Worm (Caenorhabditis elegans) whole organism, L1 larva: Measurements from ENCODE around the gene sre-50.

ENCODE experiments used
- C04F5.9 ChIP-seq: sonication (generic microtip); optimal IDR thresholded peaks from 2 replicates; lab custom pipeline; 2016; ENCODE audit warnings: missing genetic modification characterization, missing compliant biosample characterization
- C34B4.2 ChIP-seq: sonication (generic microtip); optimal IDR thresholded peaks from 2 replicates; lab custom pipeline; 2017; ENCODE audit warnings: mild to moderate bottlenecking, missing genetic modification characterization, missing compliant biosample characterization
- F16B12.6 ChIP-seq: fragments of 150-350 bp; optimal IDR thresholded peaks from 2 replicates; lab custom pipeline; 2014; ENCODE audit warnings: missing biosample characterization, missing genetic modification characterization
- aha-1 ChIP-seq: fragments of 150-350 bp; optimal IDR thresholded peaks from 2 replicates; lab custom pipeline; 2014; ENCODE audit warnings: missing biosample characterization, missing genetic modification characterization
- blmp-1 ChIP-seq: fragments of 150-350 bp; optimal IDR thresholded peaks from 2 replicates; lab custom pipeline; 2014; ENCODE audit warnings: missing biosample characterization, missing genetic modification characterization
- ceh-8 ChIP-seq: fragments of 200-800 bp; sonication (Bioruptor generic); optimal IDR thresholded peaks from 2 replicates; lab custom pipeline; 2018; ENCODE audit warnings: mild to moderate bottlenecking, missing genetic modification characterization, moderate library complexity, missing compliant biosample characterization
- ceh-82 ChIP-seq, 3 experiments: fragments of 150-350 bp in 1 of 3; sonication (generic microtip) in 2 of 3; optimal IDR thresholded peaks; 2 replicates each; lab custom pipeline; 2014 to 2017; ENCODE audit warnings: missing biosample characterization in 3 of 3, missing genetic modification characterization in 3 of 3
- ceh-88 ChIP-seq: fragments of 200-800 bp; sonication (Bioruptor generic); IDR thresholded peaks from 2 replicates; pipeline ENCODE4 v1.3.6; 2022; ENCODE audit warnings: missing genetic modification characterization, missing compliant biosample characterization
- ceh-90 ChIP-seq: sonication (generic microtip); optimal IDR thresholded peaks from 2 replicates; lab custom pipeline; 2016; ENCODE audit warnings: missing genetic modification characterization, missing compliant biosample characterization
- efl-1 ChIP-seq, 4 experiments: fragments of 150-350 bp; optimal IDR thresholded peaks in 3 of 4; peaks in 1 of 4; 1 replicate in 1 of 4; 2 replicates in 3 of 4; lab custom pipeline; 2014; ENCODE audit warnings: missing biosample characterization in 2 of 4, missing genetic modification characterization in 2 of 4, missing genetic modification reagents in 2 of 4
- efl-3 ChIP-seq: fragments of 200-800 bp; sonication (Bioruptor generic); optimal IDR thresholded peaks from 2 replicates; lab custom pipeline; 2018; ENCODE audit warnings: mild to moderate bottlenecking, missing genetic modification characterization, missing compliant biosample characterization
- egl-27 ChIP-seq, 2 experiments: fragments of 150-350 bp in 1 of 2; sonication (generic microtip); optimal IDR thresholded peaks; 3 replicates each; lab custom pipeline; 2017 to 2018; ENCODE audit warnings: missing biosample characterization in 2 of 2, missing genetic modification characterization in 2 of 2, missing genetic modification reagents in 2 of 2
- elt-2 ChIP-seq: sonication (generic microtip); optimal IDR thresholded peaks from 2 replicates; lab custom pipeline; 2016; ENCODE audit warnings: missing genetic modification characterization, mild to moderate bottlenecking, inconsistent platforms, missing compliant biosample characterization, missing genetic modification reagents
- elt-3 ChIP-seq, 6 experiments: fragments of 150-350 bp in 1 of 6; sonication (generic microtip); optimal IDR thresholded peaks; 2 replicates each; lab custom pipeline; 2017 to 2018; ENCODE audit warnings: missing biosample characterization in 6 of 6, missing genetic modification characterization in 6 of 6, inconsistent platforms in 1 of 6
- fkh-10 ChIP-seq: sonication (generic microtip); optimal IDR thresholded peaks from 2 replicates; lab custom pipeline; 2017; ENCODE audit warnings: missing biosample characterization, missing genetic modification reagents, missing genetic modification characterization
- fkh-4 ChIP-seq: sonication (generic microtip); optimal IDR thresholded peaks from 2 replicates; lab custom pipeline; 2016; ENCODE audit warnings: missing compliant biosample characterization, missing genetic modification characterization, borderline replicate concordance
- fkh-8 ChIP-seq: sonication (generic microtip); optimal IDR thresholded peaks from 2 replicates; lab custom pipeline; 2016; ENCODE audit warnings: mild to moderate bottlenecking, missing genetic modification characterization, missing compliant biosample characterization
- fos-1 ChIP-seq: fragments of 150-350 bp; optimal IDR thresholded peaks from 2 replicates; lab custom pipeline; 2014; ENCODE audit warnings: missing biosample characterization, missing genetic modification characterization
- grh-1 ChIP-seq: fragments of 200-800 bp; sonication (Bioruptor generic); IDR thresholded peaks from 2 replicates; pipeline ENCODE4 v1.3.6; 2022; ENCODE audit warnings: missing genetic modification reagents, missing genetic modification characterization, missing compliant biosample characterization
- hpl-2 ChIP-seq: fragments of 150-350 bp; optimal IDR thresholded peaks from 2 replicates; lab custom pipeline; 2014; ENCODE audit warnings: missing biosample characterization, missing genetic modification reagents, missing genetic modification characterization
- lin-14 ChIP-seq: fragments of 200-800 bp; sonication (Bioruptor generic); optimal IDR thresholded peaks from 2 replicates; lab custom pipeline; 2018; ENCODE audit warnings: mild to moderate bottlenecking, missing genetic modification characterization, moderate library complexity, missing compliant biosample characterization
- lin-35 ChIP-seq, 2 experiments: fragments of 150-350 bp; optimal IDR thresholded peaks; 2 replicates each; lab custom pipeline; 2014; ENCODE audit warnings: missing biosample characterization in 2 of 2, missing genetic modification characterization in 2 of 2, missing genetic modification reagents in 2 of 2
- lsy-2 ChIP-seq, 2 experiments: fragments of 150-350 bp; optimal IDR thresholded peaks; 2 replicates each; lab custom pipeline; 2014; ENCODE audit warnings: missing biosample characterization in 2 of 2, missing genetic modification characterization in 2 of 2
- mab-9 ChIP-seq: fragments of 200-800 bp; sonication (Bioruptor generic); IDR thresholded peaks from 2 replicates; pipeline ENCODE4 v1.3.6; 2022; ENCODE audit warnings: missing genetic modification reagents, missing genetic modification characterization, missing compliant biosample characterization
- mef-2 ChIP-seq: fragments of 150-350 bp; optimal IDR thresholded peaks from 2 replicates; lab custom pipeline; 2014; ENCODE audit warnings: missing biosample characterization, missing genetic modification characterization
- mep-1 ChIP-seq: fragments of 150-350 bp; optimal IDR thresholded peaks from 2 replicates; lab custom pipeline; 2014; ENCODE audit warnings: missing biosample characterization, missing genetic modification characterization
- nhr-19 ChIP-seq: fragments of 200-800 bp; sonication (Bioruptor generic); conservative IDR thresholded peaks from 2 replicates; pipeline ENCODE4 v1.3.6; 2022; ENCODE audit warnings: missing genetic modification characterization, missing compliant biosample characterization
- nhr-20 ChIP-seq: sonication (generic microtip); optimal IDR thresholded peaks from 2 replicates; lab custom pipeline; 2016; ENCODE audit warnings: mild to moderate bottlenecking, missing genetic modification characterization, missing compliant biosample characterization
- nhr-28 ChIP-seq: fragments of 150-350 bp; optimal IDR thresholded peaks from 2 replicates; lab custom pipeline; 2014; ENCODE audit warnings: missing biosample characterization, missing genetic modification characterization
- nhr-71 ChIP-seq: sonication (generic microtip); optimal IDR thresholded peaks from 2 replicates; lab custom pipeline; 2016; ENCODE audit warnings: mild to moderate bottlenecking, missing genetic modification characterization, moderate library complexity, missing compliant biosample characterization
- nhr-77 ChIP-seq: fragments of 150-350 bp; optimal IDR thresholded peaks from 2 replicates; lab custom pipeline; 2014; ENCODE audit warnings: missing biosample characterization, missing genetic modification characterization
- nhr-85 ChIP-seq: sonication (generic microtip); peaks from one replicate; lab custom pipeline; 2016; ENCODE audit warnings: missing genetic modification characterization, inconsistent platforms, missing compliant biosample characterization
- pag-3 ChIP-seq: sonication (generic microtip); optimal IDR thresholded peaks from 2 replicates; lab custom pipeline; 2017; ENCODE audit warnings: missing genetic modification characterization, mild to moderate bottlenecking, missing compliant biosample characterization, antibody characterized with exemption, borderline replicate concordance; ENCODE audit not compliant: insufficient read depth
- pax-3 ChIP-seq: fragments of 200-800 bp; sonication (Bioruptor generic); optimal IDR thresholded peaks from 2 replicates; lab custom pipeline; 2018; ENCODE audit warnings: mild to moderate bottlenecking, missing genetic modification characterization, moderate library complexity, missing compliant biosample characterization
- snu-23 ChIP-seq: sonication (generic microtip); optimal IDR thresholded peaks from 2 replicates; lab custom pipeline; 2016; ENCODE audit warnings: missing genetic modification characterization, missing compliant biosample characterization
- sptf-1 ChIP-seq: fragments of 150-350 bp; optimal IDR thresholded peaks from 2 replicates; lab custom pipeline; 2014; ENCODE audit warnings: missing biosample characterization, missing genetic modification characterization
- sup-37 ChIP-seq: fragments of 200-800 bp; sonication (Bioruptor generic); optimal IDR thresholded peaks from 2 replicates; lab custom pipeline; 2018; ENCODE audit warnings: mild to moderate bottlenecking, missing genetic modification characterization, missing compliant biosample characterization
- xbp-1 ChIP-seq: sonication (generic microtip); optimal IDR thresholded peaks from 2 replicates; lab custom pipeline; 2016; ENCODE audit warnings: missing genetic modification characterization, missing compliant biosample characterization
- ztf-11 ChIP-seq, 2 experiments: sonication (generic microtip); optimal IDR thresholded peaks; 2 replicates each; lab custom pipeline; 2016 to 2017; ENCODE audit warnings: missing genetic modification characterization in 2 of 2, missing biosample characterization in 1 of 2, missing compliant biosample characterization in 1 of 2

The sre-50 gene

DNA sequence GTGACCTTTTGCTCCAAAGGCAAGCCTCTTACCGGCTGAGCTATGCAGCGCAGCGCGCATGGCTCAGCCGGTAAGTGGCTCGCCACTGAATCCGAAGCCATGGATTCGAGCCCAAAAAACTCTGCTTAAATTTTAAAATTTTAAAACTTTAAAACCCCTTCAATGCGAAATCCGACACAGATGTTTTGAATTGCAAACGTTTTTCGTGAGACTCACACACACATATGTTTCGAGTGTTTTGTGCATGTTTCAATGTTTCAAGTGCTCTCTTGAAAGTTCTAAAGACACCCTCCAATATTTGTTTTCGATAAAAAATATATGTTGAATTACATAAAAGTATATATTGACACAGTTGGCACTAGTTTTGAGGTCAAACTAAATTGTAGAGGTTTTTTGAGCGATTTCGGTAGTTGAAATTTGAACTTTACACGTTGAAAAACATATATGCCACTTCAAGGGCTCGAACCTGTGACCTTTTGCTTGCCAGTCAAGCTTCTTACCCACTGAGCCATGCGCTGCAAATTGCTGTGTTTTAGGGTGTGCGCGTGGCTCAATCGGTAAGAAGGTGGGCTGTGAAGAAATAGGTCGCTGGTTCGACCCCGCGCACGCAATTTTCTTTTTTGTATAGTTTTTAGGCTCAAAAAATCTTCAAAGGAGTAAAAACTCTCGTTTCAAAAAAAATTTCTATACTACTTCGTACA, 43.1 kb downstream of the sre-50 start (continued):
- TF ChIP-seq ceh-88 (GFP tag; lab: Robert Waterston, UW) (no peak), ceh-90 (tag; lab: Kevin White, UChicago) (no peak), nhr-28 (no peak), lin-35 (GFP tag; optimal IDR thresholded peaks at IDR 0.05; lab: Kevin White, UChicago) (no peak), pag-3 (no peak), ceh-8 (GFP tag; lab: Kevin White, UChicago) (no peak), mef-2 (no peak)

DNA sequence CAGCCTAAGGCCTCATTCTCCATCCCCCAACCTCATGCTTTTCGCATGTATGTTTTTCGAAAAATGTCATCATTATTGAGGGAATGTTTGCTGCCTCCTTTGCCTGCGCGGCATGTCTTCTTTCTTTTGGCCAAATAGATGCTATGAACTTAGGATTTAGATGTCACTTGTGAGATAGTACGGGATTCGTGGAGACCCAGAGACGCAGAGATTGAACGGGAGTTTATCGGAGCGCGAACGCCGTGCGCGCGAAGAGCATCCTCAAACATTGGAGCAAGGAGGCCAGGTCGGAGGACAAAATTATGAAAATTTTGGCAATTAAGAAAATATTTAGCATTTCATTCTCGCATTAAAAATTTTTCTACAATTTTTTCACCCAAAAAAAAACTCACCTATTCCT, 45.6 kb downstream of the sre-50 start:
- no peak for TF ChIP-seq ceh-88 (GFP tag; lab: Robert Waterston, UW)
- peak; percentile 14 for TF ChIP-seq lin-14 (GFP tag; lab: Kevin White, UChicago)

DNA sequence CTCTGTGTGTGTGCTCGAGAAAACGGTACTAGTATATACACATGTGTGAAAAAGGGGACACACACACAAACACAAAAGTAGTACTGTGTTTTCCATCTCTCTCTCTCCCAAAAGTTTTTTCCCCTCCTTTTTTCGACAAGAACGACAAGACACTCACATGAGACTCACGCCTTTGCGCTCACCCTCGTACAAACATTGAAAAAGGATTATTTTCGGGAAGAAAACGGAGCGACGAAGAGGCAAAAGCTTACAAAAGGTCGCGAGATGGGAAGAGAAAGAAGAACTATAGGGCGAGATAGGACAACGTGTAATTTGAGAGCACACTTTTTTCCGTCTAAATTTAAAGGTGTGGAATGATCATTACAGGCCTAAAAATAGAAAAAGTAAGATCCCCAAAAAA, 46.5 kb downstream of the sre-50 start:
- TF ChIP-seq nhr-20 (tag; lab: Kevin White, UChicago) (peak; percentile 7), ceh-88 (GFP tag; lab: Robert Waterston, UW) (no peak), sup-37 (GFP tag; lab: Kevin White, UChicago) (peak; percentile 39), nhr-77 (tag; lab: Kevin White, UChicago) (peak; percentile 44), lin-35 (GFP tag; optimal IDR thresholded peaks at IDR 0.05; lab: Kevin White, UChicago) (peak in 1 of 2 experiments; percentile 33), lin-14 (GFP tag; lab: Kevin White, UChicago) (peak; percentile 37), mef-2 (no peak)

DNA sequence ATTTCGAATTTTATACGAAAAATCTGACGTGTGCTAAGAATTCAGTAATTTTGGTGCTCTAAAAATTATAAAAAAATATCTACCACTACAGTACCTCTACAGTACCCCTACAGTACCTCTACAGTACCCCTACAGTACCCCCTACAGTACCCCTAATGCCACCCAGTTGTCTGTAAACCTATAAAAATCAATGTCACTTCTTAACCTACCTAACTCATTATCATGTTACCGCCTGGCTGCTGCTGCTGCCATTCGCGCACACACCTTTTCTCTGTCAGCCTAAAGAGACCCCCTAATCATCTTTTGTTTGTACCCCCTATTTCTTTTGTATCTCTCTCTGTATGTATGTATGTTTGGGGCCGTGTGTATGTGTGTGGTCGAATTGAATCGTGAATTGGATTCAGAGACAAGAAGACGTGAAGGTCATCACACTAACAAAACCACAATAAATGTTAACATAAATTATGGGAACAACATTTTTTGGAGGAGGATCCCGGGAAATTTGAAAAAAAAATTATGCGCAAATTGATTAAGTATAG, 47.5 kb downstream of the sre-50 start:
- TF ChIP-seq fkh-4 (tag; lab: Kevin White, UChicago) (no peak), xbp-1 (no peak), pax-3 (tag; lab: Kevin White, UChicago) (no peak), sptf-1 (tag; lab: Kevin White, UChicago) (no peak), C04F5.9 (tag; lab: Kevin White, UChicago) (no peak), nhr-20 (tag; lab: Kevin White, UChicago) (peak; percentile 13), elt-3 (tag; optimal IDR thresholded peaks at IDR 0.05; lab: Kevin White, UChicago) (peak in 1 of 6 experiments; percentile 24), lin-35 (GFP tag; optimal IDR thresholded peaks at IDR 0.05; lab: Kevin White, UChicago) (peak in 1 of 2 experiments; percentile 17), nhr-85 (tag; lab: Kevin White, UChicago) (peak; percentile 83), snu-23 (GFP tag; lab: Kevin White, UChicago) (peak; percentile 40), nhr-71 (tag; lab: Kevin White, UChicago) (peak; percentile 25), blmp-1 (tag; lab: Kevin White, UChicago) (peak; percentile 12), lin-14 (GFP tag; lab: Kevin White, UChicago) (peak; percentile 54), lsy-2 (tag; optimal IDR thresholded peaks at IDR 0.05; lab: Kevin White, UChicago) (peak in 1 of 2 experiments; percentile 72), aha-1 (no peak), ceh-82 (tag; optimal IDR thresholded peaks at IDR 0.05; lab: Kevin White, UChicago) (peak in 1 of 3 experiments; percentile 1), ztf-11 (tag; optimal IDR thresholded peaks at IDR 0.05; lab: Kevin White, UChicago) (no peak), fkh-10 (GFP tag; lab: Kevin White, UChicago) (no peak), mep-1 (tag; lab: Kevin White, UChicago) (peak; percentile 34)

DNA sequence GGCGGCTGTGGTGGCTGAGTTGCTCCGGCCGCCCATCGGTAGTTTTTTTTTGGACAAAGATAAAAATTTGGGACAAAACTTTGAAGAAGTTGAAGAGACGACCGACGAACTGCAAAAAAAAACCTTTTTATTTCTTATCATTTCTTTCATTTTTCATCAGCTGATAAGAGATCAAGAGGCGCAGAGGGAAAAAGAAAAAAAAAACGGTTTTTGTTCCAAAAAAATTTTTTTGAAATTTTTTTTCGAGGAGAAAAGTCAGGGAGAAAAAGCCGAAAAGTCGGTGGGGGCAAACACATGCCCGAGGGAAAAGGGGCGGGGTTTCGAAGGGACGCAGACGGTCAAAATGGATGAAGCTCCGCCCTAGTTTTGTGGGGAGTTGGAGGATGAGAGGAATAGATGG, 48.8 kb downstream of the sre-50 start, which contains the start of gene ras-1:
Gene ras-1 (minus strand): TSS at position 129 of the 400 bp plus-strand sequence.
- TF ChIP-seq mab-9 (GFP tag; lab: Robert Waterston, UW) (no peak), nhr-19 (no peak), efl-3 (no peak), ceh-88 (GFP tag; lab: Robert Waterston, UW) (no peak), lin-35 (GFP tag; optimal IDR thresholded peaks at IDR 0.05; lab: Kevin White, UChicago) (no peak), nhr-77 (tag; lab: Kevin White, UChicago) (no peak), grh-1 (GFP tag; lab: Robert Waterston, UW) (no peak), lsy-2 (tag; optimal IDR thresholded peaks at IDR 0.05; lab: Kevin White, UChicago) (peak in 1 of 2 experiments; percentile 2), elt-2 (tag; lab: Kevin White, UChicago) (peak; percentile 26), egl-27 (tag; optimal IDR thresholded peaks at IDR 0.05; lab: Kevin White, UChicago) (no peak), fkh-8 (tag; lab: Kevin White, UChicago) (no peak), F16B12.6 (tag; lab: Kevin White, UChicago) (no peak), fos-1 (tag; lab: Kevin White, UChicago) (no peak), blmp-1 (tag; lab: Kevin White, UChicago) (peak; percentile 1), efl-1 (optimal IDR thresholded peaks at IDR 0.05; lab: Kevin White, UChicago) (no peak), efl-1 (GFP tag; optimal IDR thresholded peaks at IDR 0.05 in 1 of 2; lab: Kevin White, UChicago) (peak in 1 of 2 experiments; percentile 51), nhr-85 (tag; lab: Kevin White, UChicago) (no peak), C34B4.2 (tag; lab: Kevin White, UChicago) (no peak), sptf-1 (tag; lab: Kevin White, UChicago) (no peak), hpl-2 (GFP tag; lab: Kevin White, UChicago) (no peak)
- TF ChIP-seq, all 84 proteins: peak for 4
